Fruit fly (Drosophila melanogaster) whole organism, wandering third instar larva: Measurements from ENCODE around the gene Cyp318a1.

Experiments used
- Abd-B ChIP-seq: fragments of >200 bp; optimal IDR thresholded peaks from 2 replicates; lab custom pipeline; 2017; ENCODE audit warnings: missing biosample characterization, missing genetic modification characterization
- Mio ChIP-seq: sonication (Bioruptor generic); optimal IDR thresholded peaks from 2 replicates; lab custom pipeline; 2016; ENCODE audit warnings: missing biosample characterization, missing genetic modification characterization
- rgr ChIP-seq: fragments of 200-800 bp; sonication (Bioruptor generic); optimal IDR thresholded peaks from 3 replicates; lab custom pipeline; 2016; ENCODE audit warnings: missing biosample characterization, mild to moderate bottlenecking, missing genetic modification characterization

DNA sequence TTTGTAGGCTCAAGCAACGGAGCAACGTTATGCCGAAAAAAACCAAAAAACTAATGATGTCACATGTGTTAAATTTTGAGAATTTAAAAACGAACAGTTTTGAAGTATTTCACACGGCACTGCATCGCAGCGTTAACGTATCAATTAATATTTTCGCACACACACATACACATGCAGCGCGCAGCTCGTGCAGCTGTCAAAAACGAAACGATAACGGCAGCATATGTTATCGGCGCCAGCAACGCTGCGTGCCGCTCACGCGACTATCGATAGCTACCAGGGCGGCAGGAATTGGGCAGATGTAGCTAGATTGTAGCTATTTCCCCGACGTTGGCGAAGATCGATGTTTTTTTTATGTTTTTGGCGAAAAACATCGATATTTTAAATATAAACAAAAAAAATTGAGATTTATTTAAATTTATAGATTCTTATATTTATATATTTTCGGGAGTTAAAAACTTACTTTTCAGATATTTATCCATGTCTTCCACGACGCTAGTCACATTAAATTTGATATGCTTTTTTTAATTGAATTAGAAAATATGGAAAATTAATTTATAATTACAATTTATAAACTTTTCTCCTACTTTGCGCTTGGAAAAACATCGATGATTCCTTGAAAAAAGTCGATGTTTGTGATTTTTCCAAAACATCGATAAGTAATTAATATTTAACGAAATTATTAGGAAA lies 3.5 kb upstream of the Cyp318a1 start, which contains the start of gene Usp7:
- TF ChIP-seq rgr: no peak
- TF ChIP-seq Abd-B (GFP tag; lab: Kevin White, UChicago): no peak
- no peak for TF ChIP-seq Mio (GFP tag; lab: Kevin White, UChicago)
